Fruit fly (Drosophila melanogaster): ENCODE results near the gene amx.
A peak's percentile ranks its signal among the peaks of the same experiment; 100 is the strongest.

DNA sequence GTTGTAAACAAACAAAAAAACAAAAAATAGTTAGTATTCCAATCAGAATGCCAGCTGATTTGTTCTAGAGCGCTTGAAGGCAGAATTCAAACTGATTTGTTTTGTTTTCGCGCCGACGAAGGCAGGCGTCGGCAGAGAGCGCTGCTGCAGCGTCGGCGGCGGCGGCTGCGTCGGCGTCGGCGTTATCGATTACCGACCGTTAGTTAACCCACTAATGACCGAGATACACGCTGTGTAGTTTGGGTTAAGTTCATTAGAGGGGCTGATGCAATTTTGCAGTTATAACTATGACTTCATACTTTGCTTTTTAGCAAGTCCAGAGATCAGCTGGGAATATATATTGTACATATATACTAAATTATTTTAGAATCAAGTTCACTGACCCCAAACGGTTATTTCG, 24.0 kb downstream of the amx start, which contains the start of gene t:
- no peak for TF ChIP-seq br (optimal IDR thresholded peaks at IDR 0.05)
- TF ChIP-seq CG31365 (tag; optimal IDR thresholded peaks at IDR 0.05) = no peak
- no peak for TF ChIP-seq CG3726 (GFP tag; IDR thresholded peaks at IDR 0.05)
- TF ChIP-seq Med (GFP tag) = peak; percentile 47
- TF ChIP-seq wek (GFP tag; optimal IDR thresholded peaks at IDR 0.05) = no peak
- TF ChIP-seq al (GFP tag; IDR thresholded peaks at IDR 0.05) = no peak
- no peak for TF ChIP-seq CG16815 (GFP tag; optimal IDR thresholded peaks at IDR 0.05)
- TF ChIP-seq Ets97D (GFP tag; optimal IDR thresholded peaks at IDR 0.05) = no peak
- TF ChIP-seq tna (GFP tag; IDR thresholded peaks at IDR 0.05; ENCODE audit: partially characterized antibody) = no peak
- TF ChIP-seq CG17385 (GFP tag; optimal IDR thresholded peaks at IDR 0.05) = no peak

All from whole organism, embryonic.